Worm (Caenorhabditis elegans) whole organism, L2 larva: ENCODE data around the gene clec-172.

ENCODE experiments used
- C34F6.9 ChIP-seq: fragments of 150-350 bp; optimal IDR thresholded peaks from 2 replicates; lab custom pipeline; 2014; ENCODE audit warnings: missing biosample characterization, missing genetic modification characterization
- F13H6.1 ChIP-seq: sonication (generic microtip); optimal IDR thresholded peaks from 2 replicates; lab custom pipeline; 2016; ENCODE audit warnings: missing genetic modification characterization, missing compliant biosample characterization
- ZK546.5 ChIP-seq: sonication (generic microtip); optimal IDR thresholded peaks from 2 replicates; lab custom pipeline; 2017; ENCODE audit warnings: missing biosample characterization, missing genetic modification characterization
- ama-1 ChIP-seq: fragments of 150-350 bp; optimal IDR thresholded peaks from 2 replicates; lab custom pipeline; 2018; ENCODE audit warnings: inconsistent platforms
- blmp-1 ChIP-seq: sonication (generic microtip); optimal IDR thresholded peaks from 2 replicates; lab custom pipeline; 2017; ENCODE audit warnings: missing genetic modification characterization, mild to moderate bottlenecking, missing compliant biosample characterization, antibody characterized with exemption, moderate library complexity; ENCODE audit not compliant: insufficient read depth
- ceh-16 ChIP-seq: fragments of 150-350 bp; optimal IDR thresholded peaks from 2 replicates; lab custom pipeline; 2014; ENCODE audit warnings: missing biosample characterization, missing genetic modification characterization
- ceh-82 ChIP-seq: fragments of 150-350 bp; optimal IDR thresholded peaks from 2 replicates; lab custom pipeline; 2014; ENCODE audit warnings: missing biosample characterization, missing genetic modification characterization
- egl-27 ChIP-seq: sonication (generic microtip); optimal IDR thresholded peaks from 3 replicates; lab custom pipeline; 2017; ENCODE audit warnings: missing biosample characterization, missing genetic modification reagents, missing genetic modification characterization
- nhr-129 ChIP-seq: fragments of 150-350 bp; optimal IDR thresholded peaks from 2 replicates; lab custom pipeline; 2014; ENCODE audit warnings: missing biosample characterization, missing genetic modification characterization
- nhr-237 ChIP-seq: fragments of 150-350 bp; optimal IDR thresholded peaks from 2 replicates; lab custom pipeline; 2014; ENCODE audit warnings: missing biosample characterization, missing genetic modification characterization
- nhr-6 ChIP-seq: fragments of 150-350 bp; optimal IDR thresholded peaks from 2 replicates; lab custom pipeline; 2014; ENCODE audit warnings: missing biosample characterization, missing genetic modification characterization
- sma-3 ChIP-seq: sonication (generic microtip); optimal IDR thresholded peaks from 2 replicates; lab custom pipeline; 2016; ENCODE audit warnings: missing genetic modification reagents, missing genetic modification characterization, missing compliant biosample characterization
- unc-62 ChIP-seq: fragments of 150-350 bp; optimal IDR thresholded peaks from 2 replicates; lab custom pipeline; 2014; ENCODE audit warnings: missing biosample characterization, missing genetic modification reagents, missing genetic modification characterization
- ztf-4 ChIP-seq: fragments of 150-350 bp; optimal IDR thresholded peaks from 2 replicates; lab custom pipeline; 2014; ENCODE audit warnings: missing biosample characterization, missing genetic modification characterization

DNA sequence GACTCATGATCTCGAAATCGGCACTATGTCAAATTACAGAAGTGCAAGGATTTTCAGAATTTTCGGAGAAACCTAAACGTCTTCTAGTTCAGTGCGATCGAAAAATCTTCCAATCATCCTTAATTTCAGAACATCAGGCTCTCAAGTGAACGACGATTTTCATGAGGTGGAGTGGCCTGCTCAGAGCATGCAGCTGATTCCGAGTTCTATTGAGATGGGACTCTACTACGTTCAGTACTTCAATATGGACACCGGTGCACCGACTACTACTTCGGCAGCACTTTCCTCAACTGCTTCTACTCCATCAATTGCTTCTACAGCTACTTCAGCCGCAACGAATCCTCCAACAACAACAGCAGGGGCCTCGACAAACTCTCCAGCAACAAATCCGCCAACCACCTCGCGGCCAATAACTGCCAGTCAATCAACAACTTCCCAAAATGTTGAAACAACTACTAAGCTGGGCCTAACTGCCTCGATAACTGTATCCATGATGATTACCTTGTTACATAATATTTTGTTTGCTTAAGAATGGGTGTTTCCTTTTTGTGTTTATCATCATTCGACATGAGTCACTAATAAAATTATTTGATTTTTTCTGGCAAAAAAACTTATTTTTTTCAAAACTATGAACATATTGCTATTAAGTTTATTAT, 47.2 kb upstream of the clec-172 start, which contains the start of gene Y41D4B.15:
- TF ChIP-seq sma-3 (GFP tag; lab: Kevin White, UChicago) (no peak), ama-1 (lab: Kevin White, UChicago) (no peak), ceh-82 (tag; lab: Kevin White, UChicago) (no peak), nhr-237 (tag; lab: Kevin White, UChicago) (no peak), nhr-129 (tag; lab: Kevin White, UChicago) (no peak), ceh-16 (tag; lab: Kevin White, UChicago) (no peak), F13H6.1 (tag; lab: Kevin White, UChicago) (no peak), C34F6.9 (tag; lab: Kevin White, UChicago) (no peak), ZK546.5 (tag; lab: Kevin White, UChicago) (no peak), ztf-4 (tag; lab: Kevin White, UChicago) (no peak), unc-62 (GFP tag; lab: Kevin White, UChicago) (no peak), blmp-1 (no peak), egl-27 (tag; lab: Kevin White, UChicago) (no peak), nhr-6 (no peak)
